Fruit fly (Drosophila melanogaster) S2 (cell line): Measurements from ENCODE around the gene CG7991.

Experiments
- CG8478 ChIP-seq: fragments of >200 bp; optimal IDR thresholded peaks from 2 replicates; lab custom pipeline; 2018
- CTCF ChIP-seq, 2 experiments: fragments of >200 bp; optimal IDR thresholded peaks; 2 replicates each; lab custom pipeline; 2018

The CG7991 gene

DNA sequence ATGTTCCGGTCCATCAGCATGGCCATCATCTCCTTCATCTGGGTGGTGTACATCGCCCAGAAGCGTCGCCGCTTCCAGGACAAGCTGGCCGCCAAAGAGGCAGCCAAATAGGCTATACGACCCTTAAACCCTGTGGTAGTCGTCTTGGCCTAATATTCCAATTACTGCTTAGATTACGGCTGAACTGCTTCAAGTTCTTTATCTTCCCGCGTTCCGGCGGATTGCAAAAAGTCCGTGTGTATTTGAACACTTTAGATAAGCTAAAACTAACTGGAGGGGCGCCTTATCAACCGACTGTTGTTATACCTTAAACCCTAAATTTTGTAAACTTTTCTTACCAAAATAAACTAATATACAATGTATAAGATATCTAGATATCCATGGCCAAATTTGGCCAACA, 20.8 kb upstream of the CG7991 start:
- TF ChIP-seq CG8478 (lab: Kevin White, UChicago) (no peak), CTCF (optimal IDR thresholded peaks at IDR 0.05; lab: Kevin White, UChicago) (no peak)

DNA sequence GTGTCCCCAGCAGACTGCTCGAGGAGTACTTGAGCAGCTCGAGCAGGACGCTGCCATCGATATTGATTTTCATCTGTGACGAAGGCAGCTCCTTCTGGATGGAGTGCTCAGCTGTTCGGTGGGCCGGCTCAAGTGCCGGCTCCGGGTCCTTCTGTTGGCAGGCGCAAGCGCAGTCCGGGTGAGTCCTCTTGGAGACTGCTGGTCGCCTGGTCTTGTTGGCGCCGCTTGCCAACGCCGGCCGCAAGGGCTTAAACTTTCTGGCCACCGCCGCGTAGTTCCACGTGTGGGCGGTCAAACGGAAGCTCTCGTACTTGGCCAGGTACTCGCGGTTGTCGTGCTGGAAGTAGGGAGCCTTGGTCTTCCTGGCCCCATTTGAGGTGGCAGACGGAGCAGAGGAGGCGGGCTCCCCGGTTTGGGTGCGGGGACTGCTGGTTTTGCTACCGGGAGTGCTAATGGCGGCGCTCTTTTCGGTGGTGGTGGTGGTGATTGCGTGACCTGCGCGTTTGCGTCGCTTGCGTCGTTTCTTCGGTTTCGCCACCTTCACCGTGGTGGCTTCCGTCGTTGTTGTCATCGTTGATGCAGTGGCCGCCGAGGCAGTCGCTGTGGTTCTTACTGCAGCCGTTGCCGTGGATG, 12.7 kb upstream of the CG7991 start:
- TF ChIP-seq CTCF (optimal IDR thresholded peaks at IDR 0.05; lab: Kevin White, UChicago): no peak
- no peak for TF ChIP-seq CG8478 (lab: Kevin White, UChicago)

DNA sequence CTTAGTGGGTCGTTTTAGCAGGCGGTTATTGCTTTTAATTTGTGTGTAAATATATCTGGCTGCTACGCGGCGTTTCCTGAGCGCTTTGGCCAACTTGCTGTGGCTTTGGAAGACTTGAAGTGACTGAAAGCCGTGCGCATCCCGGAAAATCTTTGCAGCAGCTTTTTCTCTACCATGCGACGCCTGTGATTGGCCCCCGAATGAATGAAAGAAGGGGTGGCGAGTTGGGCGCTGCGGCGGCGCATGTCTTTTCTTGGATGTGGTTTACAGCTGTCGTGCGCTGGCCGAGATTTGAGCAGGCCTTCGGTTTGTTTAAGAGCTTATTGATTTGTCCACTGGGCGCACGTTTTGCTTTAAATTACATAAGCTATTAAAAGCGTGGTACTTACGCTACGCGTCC, 11.0 kb upstream of the CG7991 start:
- TF ChIP-seq CTCF (optimal IDR thresholded peaks at IDR 0.05; lab: Kevin White, UChicago) (no peak), CG8478 (lab: Kevin White, UChicago) (no peak)

DNA sequence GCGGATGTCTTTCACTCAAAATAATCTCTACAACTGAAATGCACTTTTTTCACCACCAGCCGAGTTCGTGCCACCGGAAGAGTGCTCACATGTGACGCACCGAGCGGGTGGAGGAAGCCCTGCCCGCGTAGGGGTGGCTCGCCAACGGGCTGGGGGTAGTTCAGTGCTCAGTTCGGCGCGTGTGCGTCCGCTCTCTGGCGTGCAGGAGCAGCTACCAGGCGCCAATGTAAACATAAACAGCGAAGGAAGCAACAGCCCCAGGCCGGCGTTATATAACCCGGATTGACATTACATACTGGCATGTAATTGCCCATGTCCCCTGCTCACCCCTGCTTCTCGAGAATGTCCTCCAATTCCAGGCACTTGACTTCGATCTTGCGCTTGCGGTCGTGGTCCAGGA, 10.3 kb upstream of the CG7991 start:
- no peak for TF ChIP-seq CTCF (optimal IDR thresholded peaks at IDR 0.05; lab: Kevin White, UChicago)
- no peak for TF ChIP-seq CG8478 (lab: Kevin White, UChicago)

DNA sequence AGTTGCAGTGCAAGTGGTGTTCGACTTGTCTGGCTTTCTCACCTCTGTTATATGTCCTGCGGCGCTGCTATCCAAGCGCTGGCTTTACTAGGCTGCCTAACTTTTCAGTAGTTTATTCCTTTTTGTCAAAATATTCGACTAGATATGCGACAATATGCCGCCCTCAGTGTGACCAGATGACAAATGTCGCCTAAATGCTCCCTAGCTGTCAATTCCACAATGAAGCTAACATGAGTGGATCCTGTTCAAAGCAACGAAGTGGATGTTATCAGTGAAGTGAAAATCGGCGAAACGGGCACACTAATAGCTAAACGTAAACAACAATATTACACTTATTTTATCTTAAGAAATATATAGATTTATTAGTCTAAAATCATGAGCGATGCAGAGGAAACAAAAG, 9.6 kb upstream of the CG7991 start, which contains the start of the genes Srrm234 and CG7974:
Gene Srrm234 (minus strand): TSS at position 189 of the 400 bp plus-strand sequence.
Gene CG7974 (plus strand): TSS at position 263 of the 400 bp plus-strand sequence.
- TF ChIP-seq CG8478 (lab: Kevin White, UChicago): no peak
- TF ChIP-seq CTCF (optimal IDR thresholded peaks at IDR 0.05; lab: Kevin White, UChicago): no peak

DNA sequence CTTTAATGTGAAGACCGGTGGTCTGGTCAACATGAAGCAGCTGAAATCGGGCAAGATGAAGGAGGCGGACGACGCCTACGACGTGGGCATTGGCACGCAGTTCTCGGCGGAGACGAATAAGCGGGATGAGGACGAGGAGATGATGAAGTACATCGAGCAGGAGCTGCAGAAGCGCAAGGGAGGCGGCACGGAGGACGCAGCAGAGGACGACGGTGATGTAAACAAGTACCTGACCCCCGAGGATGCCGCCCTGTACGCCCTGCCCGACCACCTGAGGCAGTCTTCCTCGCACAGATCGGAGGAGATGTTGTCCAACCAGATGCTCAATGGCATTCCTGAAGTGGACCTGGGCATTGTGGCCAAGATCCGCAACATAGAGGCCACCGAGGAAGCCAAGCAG, 9.0 kb upstream of the CG7991 start:
- TF ChIP-seq CTCF (optimal IDR thresholded peaks at IDR 0.05; lab: Kevin White, UChicago): no peak
- TF ChIP-seq CG8478 (lab: Kevin White, UChicago): no peak

DNA sequence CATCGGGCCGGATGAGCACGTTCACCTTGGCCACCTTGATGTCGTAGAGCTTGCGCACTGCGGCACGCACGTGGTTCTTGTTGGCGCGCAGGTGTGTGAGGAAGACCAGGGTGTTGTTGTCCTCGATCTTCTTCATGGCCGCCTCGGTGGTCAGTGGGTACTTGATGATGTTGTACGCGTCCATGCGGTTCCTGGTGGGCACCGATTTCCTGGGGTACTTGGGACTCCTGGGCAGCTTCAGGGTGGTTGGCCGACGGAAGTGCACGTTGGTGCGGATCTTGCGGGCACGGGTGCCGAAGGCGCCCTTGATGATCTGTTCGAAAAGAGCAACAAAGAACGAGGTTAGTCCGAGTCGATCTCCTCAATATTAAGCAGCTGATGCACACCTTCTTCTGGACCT, 7.1 kb upstream of the CG7991 start:
- no peak for TF ChIP-seq CG8478 (lab: Kevin White, UChicago)
- TF ChIP-seq CTCF (optimal IDR thresholded peaks at IDR 0.05; lab: Kevin White, UChicago): no peak

DNA sequence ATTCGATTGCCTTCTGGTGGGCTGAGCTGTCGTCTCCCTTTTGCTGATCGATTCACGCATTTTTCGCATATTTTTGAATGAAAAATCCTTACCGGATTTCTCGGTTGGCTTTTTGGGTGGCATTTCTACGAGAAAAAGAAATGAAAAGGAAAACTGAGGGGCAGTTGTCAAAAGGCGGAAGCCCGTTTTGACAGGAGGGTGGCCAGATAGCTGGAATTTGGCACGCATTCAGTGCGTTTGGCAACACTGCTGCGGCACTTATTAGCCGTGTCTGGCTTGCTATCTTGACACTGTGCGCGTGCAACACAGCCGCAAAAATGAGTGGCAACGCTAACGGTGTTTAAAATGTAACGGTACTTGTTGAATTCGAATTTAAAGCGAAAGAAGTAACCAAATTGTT, 6.0 kb upstream of the CG7991 start, which contains the start of gene RpL23A:
Gene RpL23A (minus strand): TSS at position 151 of the 400 bp plus-strand sequence.
- TF ChIP-seq CG8478 (lab: Kevin White, UChicago) (no peak), CTCF (optimal IDR thresholded peaks at IDR 0.05; lab: Kevin White, UChicago) (peak; percentile 72 to 74)

DNA sequence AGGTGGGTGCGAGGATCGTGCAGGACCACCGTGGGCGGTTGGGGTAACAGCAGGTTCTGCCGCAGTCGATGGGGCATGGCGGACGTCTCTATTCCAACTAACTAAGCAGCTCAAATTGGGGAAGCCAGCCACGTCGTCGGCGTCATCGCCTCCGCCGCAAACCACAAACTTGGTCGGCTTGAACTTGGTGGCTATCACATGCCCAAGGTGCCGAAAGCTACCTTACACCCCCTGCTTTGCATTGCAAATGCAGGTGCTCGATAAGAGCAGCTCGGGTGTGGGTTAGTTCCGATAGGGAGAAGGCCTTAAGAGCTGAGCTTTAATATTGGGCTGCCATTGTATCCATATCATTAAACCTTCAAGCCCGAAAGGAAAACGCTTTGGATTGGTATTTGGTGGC, 4.5 kb upstream of the CG7991 start, which contains the start of gene RabX5:
Gene RabX5 (minus strand): TSS at position 101 of the 400 bp plus-strand sequence.
- TF ChIP-seq CTCF (optimal IDR thresholded peaks at IDR 0.05; lab: Kevin White, UChicago) (no peak), CG8478 (lab: Kevin White, UChicago) (no peak)

DNA sequence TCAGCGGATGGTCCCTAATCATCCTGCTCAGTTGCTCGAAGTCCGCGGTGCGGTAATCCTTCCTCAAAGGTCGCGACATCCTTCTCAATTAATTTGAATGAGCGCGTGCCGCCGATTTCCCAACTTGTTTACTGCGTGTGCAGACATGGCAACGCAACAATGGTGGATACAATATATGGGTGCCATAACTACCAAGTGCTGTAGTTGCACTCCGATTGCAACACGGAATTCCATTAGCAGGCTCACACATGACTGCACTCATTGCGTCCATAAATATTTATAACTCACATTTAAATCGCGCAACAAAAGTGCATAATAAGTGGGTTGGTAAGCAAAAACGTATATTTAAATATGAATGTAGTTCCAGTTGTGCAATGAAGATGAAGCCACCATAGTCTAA, 1.9 kb upstream of the CG7991 start, which contains the start of gene CG13930:
Gene CG13930 (minus strand): TSS at position 101 of the 400 bp plus-strand sequence.
- TF ChIP-seq CTCF (optimal IDR thresholded peaks at IDR 0.05; lab: Kevin White, UChicago): no peak
- TF ChIP-seq CG8478 (lab: Kevin White, UChicago): no peak

DNA sequence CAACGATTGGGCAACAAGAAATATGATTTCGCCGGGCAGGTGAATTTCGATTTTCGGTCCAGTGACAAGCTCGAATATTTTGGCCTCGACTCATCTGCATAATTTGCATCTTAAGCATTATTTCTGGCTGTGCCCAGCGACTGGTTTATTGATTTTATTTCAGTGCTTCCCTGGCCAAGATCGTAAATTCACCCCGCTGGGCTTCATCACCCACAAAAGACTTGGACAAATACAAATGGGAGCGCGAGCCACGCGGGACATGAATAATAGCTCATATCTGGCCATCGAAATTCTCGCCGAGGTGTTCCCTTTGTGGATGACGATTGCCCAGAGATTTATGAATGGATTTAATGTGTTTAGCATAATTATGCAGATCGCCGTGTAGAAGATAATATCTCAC, 733 bp downstream of the CG7991 start:
- TF ChIP-seq CG8478 (lab: Kevin White, UChicago) (no peak), CTCF (optimal IDR thresholded peaks at IDR 0.05; lab: Kevin White, UChicago) (no peak)

DNA sequence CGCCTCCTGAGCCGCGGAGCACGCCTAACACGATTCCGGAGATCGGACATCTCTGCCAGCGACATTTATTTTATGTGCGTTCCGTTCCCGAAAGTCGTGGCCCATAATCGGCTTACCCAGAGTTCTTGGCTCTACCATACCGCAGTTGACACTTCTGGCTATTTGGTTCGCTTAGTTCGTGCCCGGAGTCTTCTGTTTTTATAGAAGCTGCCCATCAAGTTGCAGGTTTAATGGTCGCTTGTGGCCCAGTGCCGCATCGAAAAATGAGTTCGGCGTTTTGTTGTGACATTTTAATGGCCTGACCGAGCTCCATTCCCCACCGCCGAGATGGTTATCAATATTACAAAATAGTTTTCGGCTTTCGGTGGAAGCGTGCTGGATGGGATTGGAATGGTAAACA, 1.7 kb downstream of the CG7991 start:
- TF ChIP-seq CG8478 (lab: Kevin White, UChicago): no peak
- TF ChIP-seq CTCF (optimal IDR thresholded peaks at IDR 0.05; lab: Kevin White, UChicago): no peak

DNA sequence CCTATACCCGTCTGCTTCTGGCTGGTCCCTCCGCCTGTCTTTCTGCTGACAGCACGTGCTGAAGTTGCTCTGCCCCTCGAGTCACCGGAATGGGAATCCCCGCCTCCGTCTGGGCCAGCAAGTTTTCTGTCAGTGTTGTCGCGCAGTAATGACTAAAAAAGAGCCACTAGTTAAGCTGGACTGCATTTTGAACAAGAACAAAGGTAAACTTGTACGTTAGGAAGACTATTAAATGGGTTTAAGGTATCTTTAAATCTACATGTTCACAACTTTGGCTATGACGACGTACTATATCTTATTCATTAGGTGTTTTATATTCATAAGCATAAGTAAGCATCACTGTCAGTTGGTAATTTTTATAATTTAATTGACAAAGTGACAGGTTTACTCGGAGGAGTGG, 4.9 kb downstream of the CG7991 start:
- TF ChIP-seq CG8478 (lab: Kevin White, UChicago): no peak
- no peak for TF ChIP-seq CTCF (optimal IDR thresholded peaks at IDR 0.05; lab: Kevin White, UChicago)

DNA sequence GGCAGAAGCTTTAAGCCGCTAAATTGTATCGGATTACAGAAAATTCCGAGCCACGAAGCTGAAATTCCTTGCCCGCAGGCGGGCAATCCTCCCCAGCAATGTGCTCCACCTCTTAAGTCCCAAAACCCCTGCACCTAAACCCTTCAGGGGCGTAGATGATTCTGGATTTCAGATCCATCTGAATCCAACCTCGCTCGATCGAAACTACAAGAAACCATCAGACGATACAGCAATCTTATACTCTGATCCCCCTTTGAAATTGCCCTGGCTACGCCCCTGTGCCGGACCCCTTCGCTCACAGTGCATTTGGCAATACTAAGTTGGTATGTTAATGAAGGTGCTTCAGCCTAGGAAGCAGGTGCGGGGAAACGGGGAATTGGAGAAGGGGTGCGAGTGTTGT, 8.6 kb downstream of the CG7991 start:
- TF ChIP-seq CTCF (optimal IDR thresholded peaks at IDR 0.05; lab: Kevin White, UChicago) (no peak), CG8478 (lab: Kevin White, UChicago) (no peak)

DNA sequence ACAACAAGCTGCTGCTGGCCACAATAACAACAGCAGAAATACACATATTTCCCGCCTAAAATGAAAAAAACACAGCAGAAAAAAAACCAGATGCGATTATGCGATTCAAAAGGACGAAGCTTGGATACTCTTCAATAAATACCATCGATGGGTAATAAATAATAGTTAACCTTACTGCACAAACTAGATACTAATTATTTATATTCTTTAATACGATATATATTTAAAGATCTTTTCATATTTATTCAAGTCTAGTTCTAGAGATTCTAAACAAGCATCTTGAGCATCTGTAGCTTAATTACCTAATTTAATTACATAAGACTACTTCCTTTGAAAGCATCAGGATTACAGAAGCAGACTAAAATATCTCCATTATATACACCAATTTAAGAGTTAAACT, 13.7 kb downstream of the CG7991 start:
- TF ChIP-seq CG8478 (lab: Kevin White, UChicago) (no peak), CTCF (optimal IDR thresholded peaks at IDR 0.05; lab: Kevin White, UChicago) (no peak)

DNA sequence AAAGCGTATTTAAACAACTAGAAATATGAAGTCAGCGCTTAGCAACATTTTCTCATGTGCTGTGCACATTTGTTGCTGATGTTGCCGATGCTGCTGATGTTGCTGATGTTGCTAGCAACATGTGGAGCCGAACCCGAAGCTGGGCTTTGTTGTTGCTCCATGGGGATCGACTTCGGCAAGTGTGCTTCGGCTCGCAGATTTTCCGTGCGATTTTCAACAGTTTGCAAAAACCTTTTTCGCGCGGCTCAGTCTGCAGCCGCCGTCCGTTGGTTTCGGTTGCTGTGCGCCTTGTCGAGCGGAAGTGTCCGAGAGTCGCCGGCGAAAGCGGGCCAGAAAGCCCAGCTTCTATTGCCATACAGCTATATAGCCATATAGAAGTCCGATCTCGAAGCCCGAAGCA, 14.1 kb downstream of the CG7991 start:
- TF ChIP-seq CTCF (optimal IDR thresholded peaks at IDR 0.05; lab: Kevin White, UChicago) (no peak), CG8478 (lab: Kevin White, UChicago) (no peak)
